Worm (Caenorhabditis elegans) whole organism, early embryonic: Measurements from ENCODE around the gene K09C4.5.

Experiments used
- B0310.2 ChIP-seq: sonication (generic microtip); optimal IDR thresholded peaks from 2 replicates; lab custom pipeline; 2016; ENCODE audit warnings: mild to moderate bottlenecking, missing genetic modification characterization, missing compliant biosample characterization
- F13C5.2 ChIP-seq: sonication (generic microtip); optimal IDR thresholded peaks from 2 replicates; lab custom pipeline; 2017; ENCODE audit warnings: mild to moderate bottlenecking, missing genetic modification characterization, inconsistent platforms, missing compliant biosample characterization
- aly-1 ChIP-seq: sonication (generic microtip); optimal IDR thresholded peaks from 2 replicates; lab custom pipeline; 2016; ENCODE audit warnings: missing genetic modification characterization, missing compliant biosample characterization
- ama-1 ChIP-seq: fragments of 150-350 bp; optimal IDR thresholded peaks from 2 replicates; lab custom pipeline; 2014
- ceh-13 ChIP-seq: fragments of 200-800 bp; sonication (Bioruptor generic); optimal IDR thresholded peaks from 2 replicates; lab custom pipeline; 2018; ENCODE audit warnings: mild to moderate bottlenecking, missing genetic modification characterization, missing compliant biosample characterization
- ceh-36 ChIP-seq: sonication (generic microtip); optimal IDR thresholded peaks from 2 replicates; lab custom pipeline; 2016; ENCODE audit warnings: missing genetic modification characterization, inconsistent platforms, missing compliant biosample characterization
- ets-7 ChIP-seq: sonication (generic microtip); optimal IDR thresholded peaks from 2 replicates; lab custom pipeline; 2016; ENCODE audit warnings: missing genotype, missing genetic modification characterization, missing compliant biosample characterization
- flt-1 ChIP-seq: fragments of 200-800 bp; sonication (Bioruptor generic); IDR thresholded peaks from 2 replicates; pipeline ENCODE4 v1.3.6; 2022; ENCODE audit warnings: missing genetic modification characterization, missing compliant biosample characterization
- hmbx-1 ChIP-seq: sonication (generic microtip); optimal IDR thresholded peaks from 2 replicates; lab custom pipeline; 2016; ENCODE audit warnings: mild to moderate bottlenecking, missing genetic modification characterization, missing compliant biosample characterization
- hmg-4 ChIP-seq: fragments of 200-800 bp; sonication (Bioruptor generic); optimal IDR thresholded peaks from 2 replicates; lab custom pipeline; 2018; ENCODE audit warnings: mild to moderate bottlenecking, missing genetic modification characterization, missing compliant biosample characterization
- hnd-1 ChIP-seq: sonication (generic microtip); optimal IDR thresholded peaks from 2 replicates; lab custom pipeline; 2016; ENCODE audit warnings: missing genetic modification characterization, missing compliant biosample characterization
- pes-1 ChIP-seq: fragments of 200-800 bp; sonication (Bioruptor generic); IDR thresholded peaks from 2 replicates; pipeline ENCODE4 v1.3.6; 2022; ENCODE audit warnings: missing genetic modification reagents, missing genetic modification characterization, missing compliant biosample characterization
- scrt-1 ChIP-seq: fragments of 200-800 bp; sonication (Bioruptor generic); IDR thresholded peaks from 2 replicates; pipeline ENCODE4 v1.3.6; 2022; ENCODE audit warnings: missing genetic modification characterization, missing compliant biosample characterization
- sea-1 ChIP-seq: fragments of 200-800 bp; sonication (Bioruptor generic); conservative IDR thresholded peaks from 2 replicates; pipeline ENCODE4 v1.3.6; 2022; ENCODE audit warnings: missing genetic modification characterization, missing compliant biosample characterization
- tbx-11 ChIP-seq: fragments of 200-800 bp; sonication (Bioruptor generic); IDR thresholded peaks from 2 replicates; pipeline ENCODE4 v1.3.6; 2022; ENCODE audit warnings: missing genetic modification characterization, missing compliant biosample characterization
- tbx-37 ChIP-seq: fragments of 200-800 bp; sonication (Bioruptor generic); conservative IDR thresholded peaks from 2 replicates; pipeline ENCODE4 v1.3.6; 2022; ENCODE audit warnings: missing genetic modification reagents, missing genetic modification characterization, missing compliant biosample characterization
- tra-4 ChIP-seq: sonication (generic microtip); optimal IDR thresholded peaks from 2 replicates; lab custom pipeline; 2017; ENCODE audit warnings: missing genetic modification characterization, missing compliant biosample characterization

The K09C4.5 gene

DNA sequence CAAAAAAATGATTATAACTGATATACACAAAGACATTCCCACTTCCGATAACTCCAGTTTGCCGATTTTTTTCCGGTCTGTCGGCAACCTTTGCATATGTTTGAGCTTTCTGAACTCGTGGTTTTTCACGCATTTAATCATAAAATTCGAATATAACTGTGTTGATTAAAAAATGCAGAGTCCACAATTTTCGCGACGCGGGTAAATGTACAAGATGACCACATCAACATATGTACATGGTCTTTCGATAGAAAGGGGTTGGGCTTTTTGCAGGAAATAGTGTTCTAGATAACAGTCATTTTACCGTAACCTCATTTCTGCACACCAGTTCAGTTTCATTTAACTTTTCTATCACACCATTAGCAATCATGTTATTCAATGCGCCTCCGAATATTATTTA lies at the start of gene K09C4.5:
Gene K09C4.5 (plus strand): TSS at position 326 of the 400 bp plus-strand sequence.
- TF ChIP-seq flt-1 (GFP tag; lab: Robert Waterston, UW), result no peak
- TF ChIP-seq tra-4 (tag; lab: Kevin White, UChicago), result no peak
- no peak for TF ChIP-seq hnd-1
- TF ChIP-seq tbx-37 (GFP tag; lab: Robert Waterston, UW), result no peak
- no peak for TF ChIP-seq ceh-13 (GFP tag; lab: Kevin White, UChicago)
- TF ChIP-seq tbx-11 (GFP tag; lab: Robert Waterston, UW), result no peak
- no peak for TF ChIP-seq hmg-4 (GFP tag; lab: Kevin White, UChicago)
- TF ChIP-seq ets-7 (tag; lab: Kevin White, UChicago), result no peak
- TF ChIP-seq ama-1 (lab: Kevin White, UChicago), result no peak
- TF ChIP-seq B0310.2, result no peak
- TF ChIP-seq sea-1, result no peak
- no peak for TF ChIP-seq ceh-36 (tag; lab: Kevin White, UChicago)
- no peak for TF ChIP-seq scrt-1
- no peak for TF ChIP-seq hmbx-1

DNA sequence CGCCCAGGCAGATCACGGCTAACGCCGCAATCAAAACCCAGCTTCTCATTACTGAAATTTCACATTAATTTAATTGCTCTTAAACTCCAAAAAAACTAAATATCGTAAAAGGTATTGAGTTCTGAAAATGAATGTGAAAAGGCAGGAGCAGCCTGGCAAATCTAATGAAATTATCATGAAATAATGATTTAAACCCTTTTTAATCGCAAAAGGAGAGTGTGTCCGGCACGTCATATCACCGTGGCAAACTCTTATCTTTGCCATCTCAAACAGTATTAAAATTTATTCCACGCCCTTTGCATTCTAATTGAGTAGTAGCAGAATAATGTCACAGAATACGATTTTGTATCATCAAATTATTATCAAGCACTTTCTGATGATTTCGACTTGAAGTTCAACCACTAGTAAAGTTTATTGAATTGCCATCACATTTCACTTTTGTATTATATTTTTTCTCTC lies 47.0 kb upstream of the K09C4.5 start, which contains the start of gene F28B4.3:
Gene F28B4.3 (minus strand): TSS at position 51 of the 459 bp plus-strand sequence.
- TF ChIP-seq B0310.2, result no peak
- TF ChIP-seq hnd-1, result no peak
- TF ChIP-seq aly-1 (tag; lab: Kevin White, UChicago), result no peak
- TF ChIP-seq ets-7 (tag; lab: Kevin White, UChicago), result no peak
- TF ChIP-seq F13C5.2 (tag; lab: Kevin White, UChicago), result no peak
- no peak for TF ChIP-seq tbx-37 (GFP tag; lab: Robert Waterston, UW)
- TF ChIP-seq ama-1 (lab: Kevin White, UChicago), result no peak
- TF ChIP-seq pes-1 (GFP tag; lab: Robert Waterston, UW), result no peak
- TF ChIP-seq tbx-11 (GFP tag; lab: Robert Waterston, UW), result no peak
- no peak for TF ChIP-seq tra-4 (tag; lab: Kevin White, UChicago)

DNA sequence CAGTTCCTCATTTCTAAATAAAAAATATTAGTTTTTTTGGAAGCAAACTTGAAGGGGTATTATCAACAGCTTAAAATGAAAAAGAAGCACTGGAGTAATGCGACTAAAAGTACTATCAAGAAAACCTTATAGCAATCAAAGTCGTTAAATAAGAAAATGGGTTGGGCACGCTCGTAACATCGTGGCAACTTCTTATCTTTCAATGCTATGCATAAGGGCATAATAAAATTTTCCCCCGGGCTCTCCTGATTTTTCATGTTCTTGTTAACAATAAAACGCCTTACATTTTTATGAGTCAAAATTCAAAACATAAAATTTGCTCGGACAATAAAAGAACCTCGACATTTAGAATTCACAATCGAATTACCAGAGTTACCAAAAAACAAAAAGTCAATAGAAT lies 38.8 kb upstream of the K09C4.5 start, which contains the start of gene irg-7:
Gene irg-7 (minus strand): TSS at position 23 of the 400 bp plus-strand sequence.
- TF ChIP-seq B0310.2 (no peak), tra-4 (tag; lab: Kevin White, UChicago) (no peak), pes-1 (GFP tag; lab: Robert Waterston, UW) (no peak), hmbx-1 (no peak), flt-1 (GFP tag; lab: Robert Waterston, UW) (no peak), tbx-37 (GFP tag; lab: Robert Waterston, UW) (no peak)

DNA sequence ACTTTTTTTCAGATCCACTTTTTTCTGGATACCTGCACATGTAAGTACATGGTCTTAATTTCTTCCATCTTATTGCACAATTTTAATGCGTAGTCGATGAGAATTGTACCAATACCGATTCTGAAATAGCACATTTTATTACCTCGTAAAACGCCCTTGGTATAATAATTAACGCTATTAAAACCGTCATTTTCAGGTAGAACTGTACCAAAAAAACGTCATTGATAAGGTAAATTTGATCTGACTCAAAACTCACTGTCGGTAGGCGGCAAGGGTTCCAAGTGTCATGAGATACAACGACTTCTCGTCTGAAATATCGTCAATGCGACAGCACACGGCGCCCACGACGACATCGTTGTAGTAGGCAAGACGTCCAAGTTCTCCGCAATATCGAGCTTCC lies 38.0 kb upstream of the K09C4.5 start:
- TF ChIP-seq aly-1 (tag; lab: Kevin White, UChicago) (no peak), sea-1 (no peak), flt-1 (GFP tag; lab: Robert Waterston, UW) (no peak), ceh-36 (tag; lab: Kevin White, UChicago) (no peak), ceh-13 (GFP tag; lab: Kevin White, UChicago) (no peak), hmbx-1 (no peak), pes-1 (GFP tag; lab: Robert Waterston, UW) (no peak), hmg-4 (GFP tag; lab: Kevin White, UChicago) (no peak), ama-1 (lab: Kevin White, UChicago) (no peak), hnd-1 (no peak), B0310.2 (no peak), ets-7 (tag; lab: Kevin White, UChicago) (no peak), tbx-11 (GFP tag; lab: Robert Waterston, UW) (no peak), scrt-1 (no peak), F13C5.2 (tag; lab: Kevin White, UChicago) (no peak), tbx-37 (GFP tag; lab: Robert Waterston, UW) (no peak), tra-4 (tag; lab: Kevin White, UChicago) (no peak)

DNA sequence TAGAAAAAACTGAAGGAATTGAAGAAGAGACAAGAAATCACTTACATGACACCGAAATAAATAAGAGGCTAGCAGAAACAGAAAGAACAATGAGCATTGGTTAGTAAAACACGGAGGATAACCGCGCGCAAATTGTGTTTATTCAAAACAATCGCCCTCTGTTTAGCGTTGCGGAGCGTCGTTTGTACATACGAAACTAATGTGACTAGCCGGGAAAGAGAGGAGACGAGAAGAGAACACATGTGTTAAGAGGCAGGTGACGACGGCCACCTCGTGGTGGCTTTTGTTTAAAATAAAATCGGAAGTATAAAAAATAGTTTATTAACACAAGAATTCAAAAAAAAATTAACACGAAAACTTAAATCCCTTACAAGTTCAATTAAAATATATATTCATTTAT lies 36.6 kb upstream of the K09C4.5 start, which contains the start of gene F40F4.7:
Gene F40F4.7 (minus strand): TSS at position 122 of the 400 bp plus-strand sequence.
- TF ChIP-seq hmg-4 (GFP tag; lab: Kevin White, UChicago), result peak; percentile 8
- no peak for TF ChIP-seq ceh-36 (tag; lab: Kevin White, UChicago)
- no peak for TF ChIP-seq scrt-1
- no peak for TF ChIP-seq tbx-11 (GFP tag; lab: Robert Waterston, UW)
- no peak for TF ChIP-seq ets-7 (tag; lab: Kevin White, UChicago)
- peak; percentile 67 for TF ChIP-seq F13C5.2 (tag; lab: Kevin White, UChicago)
- no peak for TF ChIP-seq sea-1

DNA sequence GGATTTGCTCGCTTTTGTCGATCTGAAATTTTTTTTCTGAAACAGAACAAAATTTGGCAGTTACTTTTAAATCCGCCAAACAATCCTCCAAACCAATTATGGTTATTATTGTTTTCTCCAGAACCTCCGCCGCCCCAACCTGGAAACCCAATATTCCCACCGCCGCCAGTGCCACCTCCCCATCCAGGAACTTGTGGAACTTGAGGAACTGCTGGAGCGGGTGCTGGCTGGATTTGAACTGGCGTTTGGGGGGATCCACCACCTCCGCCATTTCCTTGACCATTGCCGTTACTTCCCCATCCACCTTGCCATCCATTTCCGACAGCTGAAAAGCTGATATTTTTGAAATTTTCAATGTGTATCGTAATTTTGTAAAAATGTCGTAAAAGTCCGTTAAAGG lies 34.7 kb upstream of the K09C4.5 start:
- TF ChIP-seq ama-1 (lab: Kevin White, UChicago) (no peak), tbx-11 (GFP tag; lab: Robert Waterston, UW) (no peak), F13C5.2 (tag; lab: Kevin White, UChicago) (no peak), B0310.2 (no peak), hmbx-1 (no peak), flt-1 (GFP tag; lab: Robert Waterston, UW) (no peak), ceh-36 (tag; lab: Kevin White, UChicago) (no peak), ceh-13 (GFP tag; lab: Kevin White, UChicago) (no peak), hmg-4 (GFP tag; lab: Kevin White, UChicago) (no peak), sea-1 (no peak), scrt-1 (no peak), hnd-1 (no peak), pes-1 (GFP tag; lab: Robert Waterston, UW) (no peak), tbx-37 (GFP tag; lab: Robert Waterston, UW) (no peak)

DNA sequence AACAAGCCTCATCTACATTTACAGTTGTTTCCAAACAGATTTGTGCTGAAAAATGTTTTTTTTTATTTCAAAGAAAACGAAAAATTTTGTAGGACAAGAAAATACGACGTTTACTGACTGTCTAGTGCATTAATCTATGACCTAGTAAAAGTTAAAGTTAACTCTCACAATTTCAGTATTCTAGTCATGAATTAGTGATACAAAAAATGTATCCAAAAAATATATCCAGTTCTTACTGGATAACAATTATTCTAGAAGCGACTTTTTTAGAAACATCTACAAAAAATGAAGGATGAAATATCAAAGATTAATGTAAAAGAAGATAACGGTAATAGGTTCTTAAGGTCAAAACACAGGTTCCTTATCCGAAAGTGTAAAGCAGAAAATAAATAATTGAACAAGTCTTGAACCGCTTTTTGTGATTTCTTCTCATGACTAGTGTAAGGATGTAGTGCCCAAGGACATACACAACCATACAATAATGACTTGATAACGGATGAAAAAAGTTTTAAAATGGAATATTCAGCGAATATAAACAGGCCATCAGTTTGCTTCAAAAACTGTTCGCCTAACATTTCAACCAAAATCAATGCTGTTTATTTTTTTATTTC lies 31.8 kb upstream of the K09C4.5 start, which contains the start of gene pqn-37:
Gene pqn-37 (minus strand): TSS at position 51 of the 611 bp plus-strand sequence.
- TF ChIP-seq ama-1 (lab: Kevin White, UChicago), result no peak
- no peak for TF ChIP-seq sea-1
- TF ChIP-seq hmbx-1, result no peak
